Fruit fly (Drosophila melanogaster) whole organism, embryonic: ENCODE results near the gene CG11456.

Experiments used
- Bdp1 ChIP-seq: fragments of 200-800 bp; sonication (Bioruptor generic); optimal IDR thresholded peaks from 3 replicates; lab custom pipeline; 2016; ENCODE audit warnings: missing biosample characterization, missing genetic modification characterization
- CG10147 ChIP-seq: fragments of 200-800 bp; sonication (Bioruptor generic); optimal IDR thresholded peaks from 2 replicates; lab custom pipeline; 2019; ENCODE audit warnings: missing biosample characterization, mild to moderate bottlenecking, missing genetic modification characterization, moderate library complexity
- CG1024 ChIP-seq: fragments of 200-800 bp; sonication (Bioruptor generic); IDR thresholded peaks from 2 replicates; pipeline ENCODE4 v1.3.6; 2022; ENCODE audit warnings: missing biosample characterization, missing genetic modification characterization
- CG10366 ChIP-seq: fragments of 200-800 bp; sonication (Bioruptor generic); IDR thresholded peaks from 2 replicates; pipeline ENCODE4 v1.3.6; 2022; ENCODE audit warnings: missing biosample characterization, missing genetic modification characterization
- CG11456 ChIP-seq: fragments of 200-800 bp; sonication (Bioruptor generic); IDR thresholded peaks from 3 replicates; pipeline ENCODE4 v1.3.6; 2022; ENCODE audit warnings: missing biosample characterization, missing genetic modification characterization
- CG12219 ChIP-seq: fragments of 200-800 bp; sonication (Bioruptor generic); optimal IDR thresholded peaks from 3 replicates; lab custom pipeline; 2018; ENCODE audit warnings: missing biosample characterization, mild to moderate bottlenecking, missing genetic modification characterization
- CG14441 ChIP-seq: fragments of 200-800 bp; sonication (Bioruptor generic); IDR thresholded peaks from 2 replicates; pipeline ENCODE4 v1.3.6; 2022; ENCODE audit warnings: missing biosample characterization, missing genetic modification characterization
- CG14710 ChIP-seq: fragments of 200-800 bp; sonication (Bioruptor generic); optimal IDR thresholded peaks from 3 replicates; lab custom pipeline; 2019; ENCODE audit warnings: missing biosample characterization, mild to moderate bottlenecking, missing genetic modification characterization, moderate library complexity
- CG1832 ChIP-seq: fragments of 200-800 bp; sonication (Bioruptor generic); optimal IDR thresholded peaks from 2 replicates; lab custom pipeline; 2017; ENCODE audit warnings: missing biosample characterization, mild to moderate bottlenecking, missing genetic modification characterization, inconsistent platforms
- CG18599 ChIP-seq: fragments of 200-800 bp; sonication (Bioruptor generic); optimal IDR thresholded peaks from 3 replicates; lab custom pipeline; 2017; ENCODE audit warnings: missing biosample characterization, missing genetic modification characterization, mild to moderate bottlenecking, moderate library complexity, missing genetic modification reagents
- CG2712 ChIP-seq: fragments of 200-800 bp; optimal IDR thresholded peaks from 3 replicates; lab custom pipeline; 2019; ENCODE audit warnings: missing biosample characterization, mild to moderate bottlenecking, missing genetic modification characterization, moderate library complexity
- CG32532 ChIP-seq: fragments of 200-800 bp; sonication (Bioruptor generic); IDR thresholded peaks from 2 replicates; pipeline ENCODE4 v1.3.6; 2022; ENCODE audit warnings: missing biosample characterization, missing genetic modification characterization
- CG34376 ChIP-seq: fragments of 200-800 bp; sonication (Bioruptor generic); optimal IDR thresholded peaks from 2 replicates; lab custom pipeline; 2018; ENCODE audit warnings: missing biosample characterization, mild to moderate bottlenecking, missing genetic modification characterization
- CG4424 ChIP-seq: fragments of 200-800 bp; sonication (Bioruptor generic); optimal IDR thresholded peaks from 3 replicates; lab custom pipeline; 2016; ENCODE audit warnings: missing biosample characterization, missing genetic modification characterization
- CG4854 ChIP-seq: fragments of 200-800 bp; sonication (Bioruptor generic); optimal IDR thresholded peaks from 2 replicates; lab custom pipeline; 2016; ENCODE audit warnings: missing biosample characterization, missing genetic modification characterization, inconsistent platforms
- CG5245 ChIP-seq: fragments of 200-800 bp; sonication (Bioruptor generic); optimal IDR thresholded peaks from 3 replicates; lab custom pipeline; 2016; ENCODE audit warnings: missing biosample characterization, missing genetic modification characterization
- CG9727 ChIP-seq: fragments of 200-800 bp; sonication (Bioruptor generic); optimal IDR thresholded peaks from 3 replicates; lab custom pipeline; 2017; ENCODE audit warnings: missing biosample characterization, mild to moderate bottlenecking, missing genetic modification characterization
- CG9876 ChIP-seq: fragments of 200-800 bp; sonication (Bioruptor generic); optimal IDR thresholded peaks from 2 replicates; lab custom pipeline; 2016; ENCODE audit warnings: missing biosample characterization, missing genetic modification characterization
- CHES-1-like ChIP-seq: fragments of 200-800 bp; sonication (Bioruptor generic); optimal IDR thresholded peaks from 2 replicates; lab custom pipeline; 2016; ENCODE audit warnings: missing biosample characterization, missing genetic modification characterization
- Dref ChIP-seq: fragments of 200-800 bp; sonication (Bioruptor generic); IDR thresholded peaks from 2 replicates; pipeline ENCODE4 v1.3.6; 2022; ENCODE audit warnings: missing biosample characterization, missing genetic modification characterization
- Drgx ChIP-seq: fragments of 200-800 bp; sonication (Bioruptor generic); IDR thresholded peaks from 2 replicates; pipeline ENCODE4 v1.3.6; 2022; ENCODE audit warnings: missing biosample characterization, missing genetic modification characterization
- Gsc ChIP-seq: fragments of 200-800 bp; sonication (Bioruptor generic); IDR thresholded peaks from 2 replicates; pipeline ENCODE4 v1.3.6; 2022; ENCODE audit warnings: missing biosample characterization, missing genetic modification characterization
- Kr ChIP-seq: fragments of 200-800 bp; sonication (Bioruptor generic); optimal IDR thresholded peaks from 2 replicates; lab custom pipeline; 2017; ENCODE audit warnings: missing biosample characterization, mild to moderate bottlenecking, missing genetic modification characterization
- MBD-R2 ChIP-seq: fragments of 200-800 bp; sonication (Bioruptor generic); IDR thresholded peaks from 2 replicates; pipeline ENCODE4 v1.3.6; 2022; ENCODE audit warnings: missing biosample characterization, missing genetic modification characterization
- Max ChIP-seq: fragments of 200-800 bp; sonication (Bioruptor generic); optimal IDR thresholded peaks from 2 replicates; lab custom pipeline; 2016; ENCODE audit warnings: missing biosample characterization, mild to moderate bottlenecking, missing genetic modification characterization
- Med ChIP-seq: fragments of 200-800 bp; sonication (Bioruptor generic); peaks from one replicate; lab custom pipeline; 2016; ENCODE audit warnings: missing biosample characterization, missing genetic modification characterization, mild to moderate bottlenecking, inconsistent platforms, moderate library complexity
- Nf-YC ChIP-seq: fragments of 200-800 bp; optimal IDR thresholded peaks from 3 replicates; lab custom pipeline; 2019; ENCODE audit warnings: missing biosample characterization, mild to moderate bottlenecking, missing genetic modification characterization, moderate library complexity
- Side ChIP-seq: fragments of 200-800 bp; sonication (Bioruptor generic); optimal IDR thresholded peaks from 2 replicates; lab custom pipeline; 2016; ENCODE audit warnings: missing biosample characterization, missing genetic modification characterization
- Trl ChIP-seq, 3 experiments: fragments of >200 bp in 2 of 3; fragments of 200-800 bp in 1 of 3; sonication (Bioruptor generic) in 1 of 3; optimal IDR thresholded peaks; 2 replicates in 1 of 3; 3 replicates in 2 of 3; lab custom pipeline; 2016 to 2017; ENCODE audit warnings: missing biosample characterization in 1 of 3, missing genetic modification characterization in 1 of 3
- az2 ChIP-seq: fragments of 200-800 bp; sonication (Bioruptor generic); optimal IDR thresholded peaks from 3 replicates; lab custom pipeline; 2016; ENCODE audit warnings: missing biosample characterization, missing genetic modification characterization
- bigmax ChIP-seq: fragments of 200-800 bp; sonication (Bioruptor generic); optimal IDR thresholded peaks from 2 replicates; lab custom pipeline; 2018; ENCODE audit warnings: missing biosample characterization, mild to moderate bottlenecking, missing genetic modification characterization
- cg ChIP-seq: fragments of 200-800 bp; sonication (Bioruptor generic); optimal IDR thresholded peaks from 3 replicates; lab custom pipeline; 2019; ENCODE audit warnings: missing biosample characterization, mild to moderate bottlenecking, missing genetic modification characterization, moderate library complexity
- dimm ChIP-seq: fragments of 200-800 bp; sonication (Bioruptor generic); IDR thresholded peaks from 2 replicates; pipeline ENCODE4 v1.3.6; 2022; ENCODE audit warnings: missing biosample characterization, missing genetic modification characterization
- emc ChIP-seq: fragments of 200-800 bp; sonication (Bioruptor generic); optimal IDR thresholded peaks from 2 replicates; lab custom pipeline; 2016; ENCODE audit warnings: missing biosample characterization, missing genetic modification characterization
- eve ChIP-seq, 2 experiments: fragments of >200 bp; optimal IDR thresholded peaks; 2 replicates each; lab custom pipeline; 2017; ENCODE audit warnings: missing biosample characterization in 2 of 2, missing genetic modification characterization in 2 of 2
- exex ChIP-seq: fragments of 200-800 bp; sonication (Bioruptor generic); optimal IDR thresholded peaks from 4 replicates; lab custom pipeline; 2018; ENCODE audit warnings: missing biosample characterization, mild to moderate bottlenecking, missing genetic modification characterization, moderate library complexity
- fd3F ChIP-seq: fragments of 200-800 bp; sonication (Bioruptor generic); optimal IDR thresholded peaks from 2 replicates; lab custom pipeline; 2018; ENCODE audit warnings: missing biosample characterization, mild to moderate bottlenecking, missing genetic modification characterization, moderate library complexity
- gce ChIP-seq: fragments of 200-800 bp; sonication (Bioruptor generic); IDR thresholded peaks from 3 replicates; pipeline ENCODE4 v1.3.6; 2022; ENCODE audit warnings: missing biosample characterization, missing genetic modification characterization
- ham ChIP-seq: fragments of 200-800 bp; sonication (Bioruptor generic); IDR thresholded peaks from 2 replicates; pipeline ENCODE4 v1.3.6; 2022; ENCODE audit warnings: missing biosample characterization, missing genetic modification characterization
- hbn ChIP-seq: fragments of 200-800 bp; sonication (Bioruptor generic); IDR thresholded peaks from 2 replicates; pipeline ENCODE4 v1.3.6; 2022; ENCODE audit warnings: missing biosample characterization, missing genetic modification characterization; ENCODE audit not compliant: partially characterized antibody
- insv ChIP-seq, 2 experiments: fragments of 200-800 bp; sonication (Bioruptor generic); optimal IDR thresholded peaks; 3 replicates each; lab custom pipeline; 2016 to 2018; ENCODE audit warnings: missing biosample characterization in 2 of 2, missing genetic modification characterization in 2 of 2
- maf-S ChIP-seq: fragments of 200-800 bp; sonication (Bioruptor generic); optimal IDR thresholded peaks from 2 replicates; lab custom pipeline; 2016; ENCODE audit warnings: missing biosample characterization, missing genetic modification characterization
- mirr ChIP-seq: fragments of 200-800 bp; sonication (Bioruptor generic); optimal IDR thresholded peaks from 3 replicates; lab custom pipeline; 2018; ENCODE audit warnings: missing biosample characterization, mild to moderate bottlenecking, missing genetic modification characterization
- onecut ChIP-seq: fragments of 200-800 bp; sonication (Bioruptor generic); IDR thresholded peaks from 2 replicates; pipeline ENCODE4 v1.3.6; 2022; ENCODE audit warnings: missing biosample characterization, missing genetic modification characterization
- seq ChIP-seq: fragments of 200-800 bp; sonication (Bioruptor generic); IDR thresholded peaks from 2 replicates; pipeline ENCODE4 v1.3.6; 2022; ENCODE audit warnings: missing biosample characterization, missing genetic modification characterization
- stwl ChIP-seq: fragments of 200-800 bp; sonication (Bioruptor generic); optimal IDR thresholded peaks from 3 replicates; lab custom pipeline; 2018; ENCODE audit warnings: missing biosample characterization, mild to moderate bottlenecking, missing genetic modification characterization, moderate library complexity
- toy ChIP-seq: fragments of 200-800 bp; sonication (Bioruptor generic); IDR thresholded peaks from 2 replicates; pipeline ENCODE4 v1.3.6; 2022; ENCODE audit warnings: missing biosample characterization, missing genetic modification characterization
- trem ChIP-seq: fragments of 200-800 bp; optimal IDR thresholded peaks from 3 replicates; lab custom pipeline; 2019; ENCODE audit warnings: missing biosample characterization, mild to moderate bottlenecking, missing genetic modification characterization, moderate library complexity
- ttk ChIP-seq: fragments of 200-800 bp; sonication (Bioruptor generic); IDR thresholded peaks from 2 replicates; pipeline ENCODE4 v2.1.2; 2022; ENCODE audit warnings: missing biosample characterization, missing genetic modification characterization
- zfh2 ChIP-seq: fragments of 200-800 bp; sonication (Bioruptor generic); optimal IDR thresholded peaks from 2 replicates; lab custom pipeline; 2016; ENCODE audit warnings: missing biosample characterization, missing genetic modification characterization

Gene CG11456

DNA sequence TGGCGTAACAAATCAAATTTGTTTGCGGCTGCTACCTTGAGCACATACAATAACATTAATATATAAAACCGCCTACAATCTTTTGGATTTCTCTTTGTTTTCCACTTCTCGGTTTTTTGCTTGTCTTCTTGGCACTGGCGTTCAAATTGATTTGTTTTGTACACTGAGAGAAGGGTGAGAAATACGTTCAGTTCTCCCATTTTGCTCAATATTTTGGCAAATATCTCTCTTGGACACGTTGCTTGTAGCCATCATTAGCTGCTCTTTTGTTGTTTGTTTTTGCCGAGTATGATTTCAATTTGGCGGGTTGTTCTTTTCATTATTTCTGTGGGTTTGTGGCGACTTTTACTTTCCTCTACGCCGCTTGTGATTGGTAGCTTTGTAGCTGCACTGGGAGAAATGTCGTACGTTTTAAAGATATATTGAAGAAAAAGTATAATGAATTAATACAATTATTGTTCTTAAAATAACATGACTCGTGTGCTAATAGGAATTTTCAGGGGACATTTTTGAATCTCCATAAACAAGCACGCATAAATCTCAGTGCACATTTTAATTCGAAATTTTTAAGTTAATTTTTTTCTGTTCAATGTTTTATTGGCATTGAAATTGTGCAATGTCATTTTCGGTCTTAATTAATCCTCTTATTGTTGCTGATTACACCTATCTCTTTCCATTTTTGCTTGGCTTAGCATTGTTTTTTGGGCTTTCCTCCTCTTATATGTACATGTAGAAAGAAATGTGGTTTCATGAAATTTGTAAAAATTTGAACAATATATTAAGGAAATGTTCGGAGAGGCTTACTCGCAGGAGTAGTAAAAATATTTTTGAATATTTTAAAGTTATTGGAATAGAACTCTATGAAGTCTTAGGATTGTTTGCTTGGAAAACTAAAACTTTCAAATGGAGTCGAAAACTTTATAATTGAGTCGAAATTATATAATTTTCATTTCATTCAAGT is 14.6 kb upstream of the CG11456 start (continued):
- no peak for TF ChIP-seq insv (GFP tag; optimal IDR thresholded peaks at IDR 0.05; lab: Kevin White, UChicago)
- no peak for TF ChIP-seq onecut
- no peak for TF ChIP-seq Dref (GFP tag; lab: Robert Waterston, UW)
- TF ChIP-seq CG4424 = no peak
- TF ChIP-seq Kr (GFP tag; lab: Kevin White, UChicago) = no peak
- TF ChIP-seq Nf-YC (tag; lab: Kevin White, UChicago) = no peak
- no peak for TF ChIP-seq CG2712 (tag; lab: Kevin White, UChicago)
- no peak for TF ChIP-seq CG1024 (GFP tag; lab: Robert Waterston, UW)
- TF ChIP-seq Gsc (GFP tag; lab: Robert Waterston, UW) = no peak
- TF ChIP-seq CG32532 (GFP tag; lab: Robert Waterston, UW) = no peak; the same call in 1 of the 2 replicates
- no peak for TF ChIP-seq MBD-R2 (GFP tag; lab: Robert Waterston, UW)
- TF ChIP-seq eve (GFP tag; optimal IDR thresholded peaks at IDR 0.05; lab: Kevin White, UChicago) = no peak
- no peak for TF ChIP-seq dimm (GFP tag; lab: Robert Waterston, UW)
- TF ChIP-seq seq (GFP tag; lab: Robert Waterston, UW) = peak; percentile 26; the same call in 1 of the 2 replicates
- TF ChIP-seq Trl (optimal IDR thresholded peaks at IDR 0.05; lab: Kevin White, UChicago) = peak in 1 of 2 experiments; percentile 52
- no peak for TF ChIP-seq Trl (GFP tag; optimal IDR thresholded peaks at IDR 0.05; lab: Kevin White, UChicago)
- no peak for TF ChIP-seq trem (tag; lab: Kevin White, UChicago)
- no peak for TF ChIP-seq CG18599 (GFP tag; lab: Kevin White, UChicago)
- TF ChIP-seq stwl (tag; lab: Kevin White, UChicago) = no peak
- no peak for TF ChIP-seq ttk (GFP tag; lab: Robert Waterston, UW)
- no peak for TF ChIP-seq az2
- TF ChIP-seq CHES-1-like (GFP tag; lab: Kevin White, UChicago) = no peak
- TF ChIP-seq CG9876 (GFP tag; lab: Kevin White, UChicago) = no peak
- TF ChIP-seq Bdp1 = no peak
- TF ChIP-seq Drgx (GFP tag; lab: Robert Waterston, UW) = no peak
- TF ChIP-seq zfh2 (GFP tag; lab: Kevin White, UChicago) = peak; percentile 42
- TF ChIP-seq Max (GFP tag; lab: Kevin White, UChicago) = no peak
- no peak for TF ChIP-seq ham (GFP tag; lab: Robert Waterston, UW)
- no peak for TF ChIP-seq CG10147 (GFP tag; lab: Kevin White, UChicago)
- TF ChIP-seq maf-S (GFP tag; lab: Kevin White, UChicago) = no peak
- TF ChIP-seq exex = no peak
- TF ChIP-seq hbn (GFP tag; lab: Robert Waterston, UW) = no peak
- TF ChIP-seq Side (GFP tag; lab: Kevin White, UChicago) = no peak
- no peak for TF ChIP-seq cg (GFP tag; lab: Kevin White, UChicago)
- TF ChIP-seq CG1832 = no peak
- no peak for TF ChIP-seq CG10366
- no peak for TF ChIP-seq CG14710 (tag; lab: Kevin White, UChicago)
- TF ChIP-seq CG14441 (GFP tag; lab: Robert Waterston, UW) = 0 out of 2 replicates have a peak, but pooled peaks have one; percentile 36
- no peak for TF ChIP-seq toy
- TF ChIP-seq CG4854 (GFP tag; lab: Kevin White, UChicago) = no peak
- peak; percentile 46 for TF ChIP-seq CG9727 (GFP tag; lab: Kevin White, UChicago)
- no peak for TF ChIP-seq CG34376 (GFP tag; lab: Kevin White, UChicago)
- no peak for TF ChIP-seq gce (GFP tag; lab: Robert Waterston, UW)
- no peak for TF ChIP-seq emc (GFP tag; lab: Kevin White, UChicago)
- TF ChIP-seq bigmax (GFP tag; lab: Kevin White, UChicago) = no peak
- TF ChIP-seq mirr (GFP tag; lab: Kevin White, UChicago) = no peak
- no peak for TF ChIP-seq CG11456 (GFP tag; lab: Robert Waterston, UW)
- no peak for TF ChIP-seq Med
- TF ChIP-seq CG5245 (GFP tag; lab: Kevin White, UChicago) = no peak
- no peak for TF ChIP-seq CG12219 (GFP tag; lab: Kevin White, UChicago)
- TF ChIP-seq fd3F (GFP tag; lab: Kevin White, UChicago) = peak; percentile 0
